Worm (Caenorhabditis elegans) whole organism, early embryonic: ENCODE measurements around the gene str-83.

Experiments used
- B0310.2 ChIP-seq: sonication (generic microtip); optimal IDR thresholded peaks from 2 replicates; lab custom pipeline; 2016; ENCODE audit warnings: mild to moderate bottlenecking, missing genetic modification characterization, missing compliant biosample characterization
- F13C5.2 ChIP-seq: sonication (generic microtip); optimal IDR thresholded peaks from 2 replicates; lab custom pipeline; 2017; ENCODE audit warnings: mild to moderate bottlenecking, missing genetic modification characterization, inconsistent platforms, missing compliant biosample characterization
- aly-1 ChIP-seq: sonication (generic microtip); optimal IDR thresholded peaks from 2 replicates; lab custom pipeline; 2016; ENCODE audit warnings: missing genetic modification characterization, missing compliant biosample characterization
- ama-1 ChIP-seq: fragments of 150-350 bp; optimal IDR thresholded peaks from 2 replicates; lab custom pipeline; 2014
- ceh-13 ChIP-seq: fragments of 200-800 bp; sonication (Bioruptor generic); optimal IDR thresholded peaks from 2 replicates; lab custom pipeline; 2018; ENCODE audit warnings: mild to moderate bottlenecking, missing genetic modification characterization, missing compliant biosample characterization
- ceh-36 ChIP-seq: sonication (generic microtip); optimal IDR thresholded peaks from 2 replicates; lab custom pipeline; 2016; ENCODE audit warnings: missing genetic modification characterization, inconsistent platforms, missing compliant biosample characterization
- ets-7 ChIP-seq: sonication (generic microtip); optimal IDR thresholded peaks from 2 replicates; lab custom pipeline; 2016; ENCODE audit warnings: missing genotype, missing genetic modification characterization, missing compliant biosample characterization
- flt-1 ChIP-seq: fragments of 200-800 bp; sonication (Bioruptor generic); IDR thresholded peaks from 2 replicates; pipeline ENCODE4 v1.3.6; 2022; ENCODE audit warnings: missing genetic modification characterization, missing compliant biosample characterization
- hmbx-1 ChIP-seq: sonication (generic microtip); optimal IDR thresholded peaks from 2 replicates; lab custom pipeline; 2016; ENCODE audit warnings: mild to moderate bottlenecking, missing genetic modification characterization, missing compliant biosample characterization
- hmg-4 ChIP-seq: fragments of 200-800 bp; sonication (Bioruptor generic); optimal IDR thresholded peaks from 2 replicates; lab custom pipeline; 2018; ENCODE audit warnings: mild to moderate bottlenecking, missing genetic modification characterization, missing compliant biosample characterization
- hnd-1 ChIP-seq: sonication (generic microtip); optimal IDR thresholded peaks from 2 replicates; lab custom pipeline; 2016; ENCODE audit warnings: missing genetic modification characterization, missing compliant biosample characterization
- pes-1 ChIP-seq: fragments of 200-800 bp; sonication (Bioruptor generic); IDR thresholded peaks from 2 replicates; pipeline ENCODE4 v1.3.6; 2022; ENCODE audit warnings: missing genetic modification reagents, missing genetic modification characterization, missing compliant biosample characterization
- scrt-1 ChIP-seq: fragments of 200-800 bp; sonication (Bioruptor generic); IDR thresholded peaks from 2 replicates; pipeline ENCODE4 v1.3.6; 2022; ENCODE audit warnings: missing genetic modification characterization, missing compliant biosample characterization
- sea-1 ChIP-seq: fragments of 200-800 bp; sonication (Bioruptor generic); conservative IDR thresholded peaks from 2 replicates; pipeline ENCODE4 v1.3.6; 2022; ENCODE audit warnings: missing genetic modification characterization, missing compliant biosample characterization
- tbx-11 ChIP-seq: fragments of 200-800 bp; sonication (Bioruptor generic); IDR thresholded peaks from 2 replicates; pipeline ENCODE4 v1.3.6; 2022; ENCODE audit warnings: missing genetic modification characterization, missing compliant biosample characterization
- tbx-37 ChIP-seq: fragments of 200-800 bp; sonication (Bioruptor generic); conservative IDR thresholded peaks from 2 replicates; pipeline ENCODE4 v1.3.6; 2022; ENCODE audit warnings: missing genetic modification reagents, missing genetic modification characterization, missing compliant biosample characterization
- tra-4 ChIP-seq: sonication (generic microtip); optimal IDR thresholded peaks from 2 replicates; lab custom pipeline; 2017; ENCODE audit warnings: missing genetic modification characterization, missing compliant biosample characterization

Gene str-83

ce11 chrV:4004577-4004976 is 27.5 kb downstream of the str-83 start:
- TF ChIP-seq F13C5.2 (tag; lab: Kevin White, UChicago) (no peak), ceh-13 (no peak), tra-4 (tag; lab: Kevin White, UChicago) (no peak)

ce11 chrV:4005219-4005618 is 28.2 kb downstream of the str-83 start, which contains the start of gene srh-8:
Gene srh-8, plus strand, starts transcription at chrV:4005519.
- TF ChIP-seq pes-1: no peak
- TF ChIP-seq hmg-4 (GFP tag; lab: Kevin White, UChicago): no peak
- no peak for TF ChIP-seq sea-1 (GFP tag; lab: Robert Waterston, UW)
- TF ChIP-seq ets-7 (tag; lab: Kevin White, UChicago): no peak
- TF ChIP-seq hnd-1: no peak
- TF ChIP-seq flt-1: no peak
- no peak for TF ChIP-seq B0310.2 (tag; lab: Kevin White, UChicago)
- TF ChIP-seq tbx-11 (GFP tag; lab: Robert Waterston, UW): no peak

- TF ChIP-seq ceh-36 (no peak), B0310.2 (tag; lab: Kevin White, UChicago) (no peak), ets-7 (tag; lab: Kevin White, UChicago) (no peak), tbx-37 (GFP tag; lab: Robert Waterston, UW) (no peak)
Measured at ce11 chrV:4007927-4008326, 30.9 kb downstream of the str-83 start, which contains the start of gene srh-7. Gene srh-7, plus strand, starts transcription at chrV:4008227.

- TF ChIP-seq tbx-37 (GFP tag; lab: Robert Waterston, UW): no peak
- TF ChIP-seq pes-1: no peak
- TF ChIP-seq tra-4 (tag; lab: Kevin White, UChicago): no peak
- TF ChIP-seq hnd-1: no peak
- TF ChIP-seq scrt-1: no peak
- TF ChIP-seq aly-1 (tag; lab: Kevin White, UChicago): no peak
- no peak for TF ChIP-seq B0310.2 (tag; lab: Kevin White, UChicago)
- TF ChIP-seq tbx-11 (GFP tag; lab: Robert Waterston, UW): no peak
- no peak for TF ChIP-seq hmg-4 (GFP tag; lab: Kevin White, UChicago)
- TF ChIP-seq ceh-13: no peak
- no peak for TF ChIP-seq ama-1
- no peak for TF ChIP-seq flt-1
- no peak for TF ChIP-seq hmbx-1
- TF ChIP-seq ets-7 (tag; lab: Kevin White, UChicago): no peak
- no peak for TF ChIP-seq sea-1 (GFP tag; lab: Robert Waterston, UW)
- TF ChIP-seq F13C5.2 (tag; lab: Kevin White, UChicago): no peak
Measured at ce11 chrV:4010170-4010569, 33.1 kb downstream of the str-83 start, which contains the start of gene srh-4. Gene srh-4, plus strand, starts transcription at chrV:4010470.

ce11 chrV:4016780-4017179 is 39.7 kb downstream of the str-83 start, which contains the start of gene srw-89:
Gene srw-89, plus strand, starts transcription at chrV:4017080.
- TF ChIP-seq pes-1 (no peak), hnd-1 (no peak)

- TF ChIP-seq B0310.2 (tag; lab: Kevin White, UChicago) (no peak), tbx-11 (GFP tag; lab: Robert Waterston, UW) (no peak), ets-7 (tag; lab: Kevin White, UChicago) (no peak), scrt-1 (no peak), ceh-13 (no peak), flt-1 (no peak), F13C5.2 (tag; lab: Kevin White, UChicago) (no peak), tbx-37 (GFP tag; lab: Robert Waterston, UW) (no peak), ama-1 (no peak), aly-1 (tag; lab: Kevin White, UChicago) (no peak), sea-1 (GFP tag; lab: Robert Waterston, UW) (no peak), hmg-4 (GFP tag; lab: Kevin White, UChicago) (no peak), ceh-36 (no peak), hmbx-1 (no peak), tra-4 (tag; lab: Kevin White, UChicago) (no peak), hnd-1 (no peak)
Measured at ce11 chrV:4018591-4018990, 41.5 kb downstream of the str-83 start.

- no peak for TF ChIP-seq F13C5.2 (tag; lab: Kevin White, UChicago)
- TF ChIP-seq hnd-1: no peak
- no peak for TF ChIP-seq hmbx-1
- no peak for TF ChIP-seq ceh-36
- no peak for TF ChIP-seq tbx-37 (GFP tag; lab: Robert Waterston, UW)
- TF ChIP-seq flt-1: no peak
- TF ChIP-seq hmg-4 (GFP tag; lab: Kevin White, UChicago): no peak
Measured at ce11 chrV:4019188-4019587, 42.1 kb downstream of the str-83 start, which contains the start of gene K09D9.3. Gene K09D9.3, plus strand, starts transcription at chrV:4019488.

ce11 chrV:4021776-4022175 is 44.7 kb downstream of the str-83 start, which contains the start of gene K09D9.14:
Gene K09D9.14, minus strand, starts transcription at chrV:4021876.
- no peak for TF ChIP-seq scrt-1
- TF ChIP-seq hmbx-1: no peak
- no peak for TF ChIP-seq tbx-11 (GFP tag; lab: Robert Waterston, UW)
- no peak for TF ChIP-seq ets-7 (tag; lab: Kevin White, UChicago)
- TF ChIP-seq flt-1: no peak
- no peak for TF ChIP-seq hnd-1
- no peak for TF ChIP-seq aly-1 (tag; lab: Kevin White, UChicago)
- no peak for TF ChIP-seq ama-1
- TF ChIP-seq tbx-37 (GFP tag; lab: Robert Waterston, UW): no peak
- no peak for TF ChIP-seq hmg-4 (GFP tag; lab: Kevin White, UChicago)
- no peak for TF ChIP-seq ceh-36
- no peak for TF ChIP-seq ceh-13
- TF ChIP-seq F13C5.2 (tag; lab: Kevin White, UChicago): no peak
- no peak for TF ChIP-seq pes-1
- TF ChIP-seq tra-4 (tag; lab: Kevin White, UChicago): no peak
- TF ChIP-seq B0310.2 (tag; lab: Kevin White, UChicago): no peak
- no peak for TF ChIP-seq sea-1 (GFP tag; lab: Robert Waterston, UW)
